Worm (Caenorhabditis elegans) whole organism, midembryonic: ENCODE measurements around the gene Y46G5A.36.

Experiments used
- flt-1 ChIP-seq: fragments of 200-800 bp; sonication (Bioruptor generic); IDR thresholded peaks from 2 replicates; pipeline ENCODE4 v1.3.6; 2022; ENCODE audit warnings: missing genetic modification characterization, missing compliant biosample characterization
- tab-1 ChIP-seq: fragments of 200-800 bp; sonication (Bioruptor generic); IDR thresholded peaks from 2 replicates; pipeline ENCODE4 v1.3.6; 2022; ENCODE audit warnings: missing genetic modification characterization, missing compliant biosample characterization

ce11 chrII:12809725-12810124, 13.8 kb upstream of the Y46G5A.36 start:
- TF ChIP-seq flt-1 (GFP tag; lab: Robert Waterston, UW) (no peak), tab-1 (GFP tag; lab: Robert Waterston, UW) (no peak)
